Fruit fly (Drosophila melanogaster) whole organism, pupa: ENCODE measurements around the gene mmm.

Source experiments
- CG10348 ChIP-seq: fragments of 200-800 bp; sonication (Bioruptor generic); IDR thresholded peaks from 2 replicates; pipeline ENCODE4 v1.3.6; 2022; ENCODE audit warnings: missing biosample characterization, missing genetic modification characterization
- CG12605 ChIP-seq: fragments of 200-800 bp; sonication (Bioruptor generic); IDR thresholded peaks from 2 replicates; pipeline ENCODE4 v1.3.6; 2022; ENCODE audit warnings: missing biosample characterization, missing genetic modification characterization
- CG13204 ChIP-seq: fragments of 200-800 bp; sonication (Bioruptor generic); optimal IDR thresholded peaks from 2 replicates; lab custom pipeline; 2018; ENCODE audit warnings: missing biosample characterization, mild to moderate bottlenecking, missing genetic modification characterization, moderate library complexity
- CG14655 ChIP-seq: fragments of 200-800 bp; sonication (Bioruptor generic); optimal IDR thresholded peaks from 3 replicates; lab custom pipeline; 2017; ENCODE audit warnings: mild to moderate bottlenecking, missing biosample characterization, missing genetic modification reagents, missing genetic modification characterization
- CG15710 ChIP-seq: fragments of 200-800 bp; sonication (Bioruptor generic); optimal IDR thresholded peaks from 2 replicates; lab custom pipeline; 2018; ENCODE audit warnings: missing biosample characterization, mild to moderate bottlenecking, missing genetic modification characterization, moderate library complexity
- CG17806 ChIP-seq: fragments of 200-800 bp; sonication (Bioruptor generic); optimal IDR thresholded peaks from 2 replicates; lab custom pipeline; 2018; ENCODE audit warnings: missing biosample characterization, mild to moderate bottlenecking, missing genetic modification characterization, moderate library complexity
- CG32121 ChIP-seq: fragments of 200-800 bp; sonication (Bioruptor generic); IDR thresholded peaks from 2 replicates; pipeline ENCODE4 v1.3.6; 2022; ENCODE audit warnings: missing biosample characterization, missing genetic modification characterization
- CG34367 ChIP-seq: fragments of 200-800 bp; sonication (Bioruptor generic); optimal IDR thresholded peaks from 2 replicates; lab custom pipeline; 2018; ENCODE audit warnings: missing biosample characterization, mild to moderate bottlenecking, missing genetic modification characterization
- CG4496 ChIP-seq: fragments of 200-800 bp; sonication (Bioruptor generic); IDR thresholded peaks from 3 replicates; pipeline ENCODE4 v1.3.6; 2022; ENCODE audit warnings: missing biosample characterization, missing genetic modification characterization
- CG8159 ChIP-seq: fragments of 200-800 bp; sonication (Bioruptor generic); optimal IDR thresholded peaks from 3 replicates; lab custom pipeline; 2018; ENCODE audit warnings: missing biosample characterization, mild to moderate bottlenecking, missing genetic modification characterization, moderate library complexity
- CG8301 ChIP-seq: fragments of 200-800 bp; sonication (Bioruptor generic); optimal IDR thresholded peaks from 2 replicates; lab custom pipeline; 2018; ENCODE audit warnings: missing biosample characterization, mild to moderate bottlenecking, missing genetic modification characterization
- CG9948 ChIP-seq: fragments of 200-800 bp; sonication (Bioruptor generic); optimal IDR thresholded peaks from 2 replicates; lab custom pipeline; 2018; ENCODE audit warnings: missing biosample characterization, mild to moderate bottlenecking, missing genetic modification characterization, moderate library complexity
- D1 ChIP-seq: fragments of 200-800 bp; sonication (Bioruptor generic); optimal IDR thresholded peaks from 2 replicates; lab custom pipeline; 2018; ENCODE audit warnings: missing biosample characterization, mild to moderate bottlenecking, missing genetic modification characterization, moderate library complexity
- EcR ChIP-seq: fragments of 200-800 bp; sonication (Bioruptor generic); optimal IDR thresholded peaks from 3 replicates; lab custom pipeline; 2019; ENCODE audit warnings: missing biosample characterization, missing genetic modification characterization, mild to moderate bottlenecking, moderate library complexity, missing genetic modification reagents
- Ets98B ChIP-seq: fragments of 200-800 bp; sonication (Bioruptor generic); IDR thresholded peaks from 2 replicates; pipeline ENCODE4 v1.3.6; 2022; ENCODE audit warnings: missing biosample characterization, missing genetic modification characterization
- Pif1A ChIP-seq: fragments of 200-800 bp; sonication (Bioruptor generic); optimal IDR thresholded peaks from 3 replicates; lab custom pipeline; 2016; ENCODE audit warnings: missing biosample characterization, missing genetic modification characterization
- Pif1B ChIP-seq: fragments of 200-800 bp; sonication (Bioruptor generic); optimal IDR thresholded peaks from 3 replicates; lab custom pipeline; 2016; ENCODE audit warnings: missing biosample characterization, missing genetic modification characterization
- Snoo ChIP-seq: fragments of 200-800 bp; sonication (Bioruptor generic); optimal IDR thresholded peaks from 3 replicates; lab custom pipeline; 2017; ENCODE audit warnings: missing biosample characterization, mild to moderate bottlenecking, missing genetic modification characterization, inconsistent platforms
- fd96Ca ChIP-seq: fragments of 200-800 bp; sonication (Bioruptor generic); IDR thresholded peaks from 3 replicates; pipeline ENCODE4 v1.3.6; 2022; ENCODE audit warnings: missing biosample characterization, missing genetic modification characterization
- gl ChIP-seq: fragments of 200-800 bp; sonication (Bioruptor generic); optimal IDR thresholded peaks from 2 replicates; lab custom pipeline; 2018; ENCODE audit warnings: missing biosample characterization, mild to moderate bottlenecking, missing genetic modification characterization
- rn ChIP-seq: fragments of 200-800 bp; sonication (Bioruptor generic); IDR thresholded peaks from 2 replicates; pipeline ENCODE4 v1.3.6; 2022; ENCODE audit warnings: missing biosample characterization, missing genetic modification characterization

The mmm gene

dm6 chr3L:7617436-7617979 lies 34.3 kb downstream of the mmm start:
- TF ChIP-seq Ets98B (GFP tag; lab: Robert Waterston, UW) (peak; percentile 53), Pif1B (GFP tag; lab: Kevin White, UChicago) (no peak), CG14655 (GFP tag; lab: Kevin White, UChicago) (peak; percentile 56), CG32121 (GFP tag; lab: Robert Waterston, UW) (peak; percentile 86), D1 (no peak), Pif1A (GFP tag; lab: Kevin White, UChicago) (peak; percentile 40), CG4496 (peak; percentile 80), CG10348 (GFP tag; lab: Robert Waterston, UW) (no peak), CG17806 (peak; percentile 16), CG8301 (peak; percentile 60), CG8159 (peak; percentile 0), CG12605 (peak; percentile 73), EcR (GFP tag; lab: Kevin White, UChicago) (no peak), CG34367 (tag; lab: Kevin White, UChicago) (no peak), fd96Ca (GFP tag; lab: Robert Waterston, UW) (peak; percentile 78)

- TF ChIP-seq CG12605 (no peak), Ets98B (GFP tag; lab: Robert Waterston, UW) (no peak), fd96Ca (GFP tag; lab: Robert Waterston, UW) (no peak), EcR (GFP tag; lab: Kevin White, UChicago) (no peak), Pif1A (GFP tag; lab: Kevin White, UChicago) (no peak), gl (tag; lab: Kevin White, UChicago) (no peak), CG9948 (tag; lab: Kevin White, UChicago) (no peak), rn (no peak), CG8159 (no peak), Snoo (tag; lab: Kevin White, UChicago) (no peak), CG4496 (no peak)
Observed at dm6 chr3L:7624561-7624960, 41.3 kb downstream of the mmm start.

dm6 chr3L:7630047-7630446 lies 46.8 kb downstream of the mmm start:
- TF ChIP-seq rn (no peak), CG10348 (GFP tag; lab: Robert Waterston, UW) (no peak), CG13204 (no peak), CG14655 (GFP tag; lab: Kevin White, UChicago) (no peak), CG8159 (no peak), CG8301 (no peak), CG34367 (tag; lab: Kevin White, UChicago) (no peak), CG17806 (no peak), Snoo (tag; lab: Kevin White, UChicago) (no peak), CG12605 (no peak), D1 (no peak), Pif1B (GFP tag; lab: Kevin White, UChicago) (no peak), Pif1A (GFP tag; lab: Kevin White, UChicago) (no peak), CG9948 (tag; lab: Kevin White, UChicago) (no peak), fd96Ca (GFP tag; lab: Robert Waterston, UW) (no peak), CG15710 (tag; lab: Kevin White, UChicago) (no peak)

- peak; percentile 70 for TF ChIP-seq CG4496
- TF ChIP-seq EcR (GFP tag; lab: Kevin White, UChicago) = peak; percentile 66
- no peak for TF ChIP-seq CG10348 (GFP tag; lab: Robert Waterston, UW)
- no peak for TF ChIP-seq D1
- TF ChIP-seq CG15710 (tag; lab: Kevin White, UChicago) = peak; percentile 57
- peak; percentile 76 for TF ChIP-seq Ets98B (GFP tag; lab: Robert Waterston, UW)
- peak; percentile 73 for TF ChIP-seq CG8301
- TF ChIP-seq Pif1B (GFP tag; lab: Kevin White, UChicago) = no peak
- TF ChIP-seq CG34367 (tag; lab: Kevin White, UChicago) = peak; percentile 50
- TF ChIP-seq CG8159 = peak; percentile 69
- TF ChIP-seq gl (tag; lab: Kevin White, UChicago) = no peak
- TF ChIP-seq CG17806 = peak; percentile 69
- TF ChIP-seq Pif1A (GFP tag; lab: Kevin White, UChicago) = peak; percentile 59
- TF ChIP-seq fd96Ca (GFP tag; lab: Robert Waterston, UW) = peak; percentile 49; the same call in 1 of the 3 replicates
- TF ChIP-seq CG13204 = peak; percentile 21
- TF ChIP-seq Snoo (tag; lab: Kevin White, UChicago) = no peak
- no peak for TF ChIP-seq CG12605
- peak; percentile 77 for TF ChIP-seq CG32121 (GFP tag; lab: Robert Waterston, UW)
- TF ChIP-seq CG14655 (GFP tag; lab: Kevin White, UChicago) = peak; percentile 79
- TF ChIP-seq rn = peak; percentile 49; the same call in 1 of the 2 replicates
- TF ChIP-seq CG9948 (tag; lab: Kevin White, UChicago) = peak; percentile 56
Observed at dm6 chr3L:7632540-7633263, 49.4 kb downstream of the mmm start.

- no peak for TF ChIP-seq Pif1A (GFP tag; lab: Kevin White, UChicago)
- TF ChIP-seq CG9948 (tag; lab: Kevin White, UChicago) = no peak
- no peak for TF ChIP-seq Pif1B (GFP tag; lab: Kevin White, UChicago)
- no peak for TF ChIP-seq CG14655 (GFP tag; lab: Kevin White, UChicago)
- TF ChIP-seq EcR (GFP tag; lab: Kevin White, UChicago) = no peak
- TF ChIP-seq CG8301 = no peak
- TF ChIP-seq CG12605 = no peak
- no peak for TF ChIP-seq CG34367 (tag; lab: Kevin White, UChicago)
- no peak for TF ChIP-seq gl (tag; lab: Kevin White, UChicago)
- no peak for TF ChIP-seq CG17806
- TF ChIP-seq CG13204 = no peak
- TF ChIP-seq CG10348 (GFP tag; lab: Robert Waterston, UW) = no peak
- no peak for TF ChIP-seq rn
- no peak for TF ChIP-seq CG4496
- no peak for TF ChIP-seq CG32121 (GFP tag; lab: Robert Waterston, UW)
- TF ChIP-seq CG15710 (tag; lab: Kevin White, UChicago) = no peak
- TF ChIP-seq D1 = no peak
- no peak for TF ChIP-seq Ets98B (GFP tag; lab: Robert Waterston, UW)
- no peak for TF ChIP-seq CG8159
Observed at dm6 chr3L:7633619-7634018, 50.4 kb downstream of the mmm start.
